Fruit fly (Drosophila melanogaster) whole organism, wandering third instar larva: Measurements from ENCODE around the gene Ac76E.

Experiments used
- CG9705 ChIP-seq: fragments of 200-800 bp; sonication (Bioruptor generic); optimal IDR thresholded peaks from 2 replicates; lab custom pipeline; 2018; ENCODE audit warnings: missing biosample characterization, mild to moderate bottlenecking, missing genetic modification characterization
- CrebA ChIP-seq: fragments of 200-800 bp; sonication (Bioruptor generic); optimal IDR thresholded peaks from 2 replicates; lab custom pipeline; 2016; ENCODE audit warnings: missing biosample characterization, mild to moderate bottlenecking, missing genetic modification characterization, borderline replicate concordance
- Dfd ChIP-seq: fragments of >200 bp; optimal IDR thresholded peaks from 2 replicates; lab custom pipeline; 2017; ENCODE audit warnings: missing biosample characterization, missing genetic modification characterization
- HLH106 ChIP-seq: fragments of 200-800 bp; optimal IDR thresholded peaks from 3 replicates; lab custom pipeline; 2019; ENCODE audit warnings: missing biosample characterization, mild to moderate bottlenecking, missing genetic modification characterization, moderate library complexity
- Hr83 ChIP-seq: fragments of 200-300 bp; sonication (Bioruptor generic); optimal IDR thresholded peaks from 2 replicates; lab custom pipeline; 2016; ENCODE audit warnings: missing biosample characterization, mild to moderate bottlenecking, missing genetic modification characterization, moderate library complexity; ENCODE audit not compliant: poor library complexity, severe bottlenecking
- fru ChIP-seq: fragments of 200-800 bp; sonication (Bioruptor generic); optimal IDR thresholded peaks from 3 replicates; lab custom pipeline; 2016; ENCODE audit warnings: missing biosample characterization, mild to moderate bottlenecking, missing genetic modification characterization
- h ChIP-seq: fragments of 200-800 bp; sonication (Bioruptor generic); optimal IDR thresholded peaks from 3 replicates; lab custom pipeline; 2016; ENCODE audit warnings: missing biosample characterization, mild to moderate bottlenecking, missing genetic modification characterization
- lola ChIP-seq: fragments of >200 bp; optimal IDR thresholded peaks from 2 replicates; lab custom pipeline; 2017; ENCODE audit warnings: missing biosample characterization, missing genetic modification characterization
- pan ChIP-seq: fragments of >200 bp; optimal IDR thresholded peaks from 2 replicates; lab custom pipeline; 2017
- rgr ChIP-seq: fragments of 200-800 bp; sonication (Bioruptor generic); optimal IDR thresholded peaks from 3 replicates; lab custom pipeline; 2016; ENCODE audit warnings: missing biosample characterization, mild to moderate bottlenecking, missing genetic modification characterization
- usp ChIP-seq: fragments of >200 bp; optimal IDR thresholded peaks from 2 replicates; lab custom pipeline; 2017; ENCODE audit warnings: missing biosample characterization, missing genetic modification characterization

DNA sequence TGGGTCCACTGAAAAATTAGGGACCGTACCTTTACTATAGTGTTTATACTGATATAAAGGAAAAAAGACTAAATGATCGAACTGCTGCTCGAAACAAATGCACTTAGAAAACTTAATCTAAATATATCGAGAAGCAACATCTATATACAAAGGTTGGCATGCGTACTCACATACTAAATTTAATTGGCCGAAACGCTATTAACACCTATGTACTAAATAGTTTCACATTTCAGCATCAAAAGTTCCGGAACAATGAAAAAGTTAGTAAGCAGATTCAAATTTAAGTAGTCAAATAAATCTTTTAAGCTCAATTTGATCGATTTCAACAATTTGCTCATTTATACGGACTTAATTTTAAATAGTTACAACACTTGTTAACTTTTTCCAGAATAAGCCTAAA is 52.0 kb downstream of the Ac76E start, which contains the start of gene fln:
- no peak for TF ChIP-seq usp (GFP tag; lab: Kevin White, UChicago)
- no peak for TF ChIP-seq pan (lab: Kevin White, UChicago)
- no peak for TF ChIP-seq Dfd
- no peak for TF ChIP-seq CG9705 (GFP tag; lab: Kevin White, UChicago)
- TF ChIP-seq CrebA, result no peak
- TF ChIP-seq HLH106 (tag; lab: Kevin White, UChicago), result no peak
- TF ChIP-seq Hr83 (GFP tag; lab: Kevin White, UChicago), result no peak
- no peak for TF ChIP-seq h (GFP tag; lab: Kevin White, UChicago)
- no peak for TF ChIP-seq rgr (GFP tag; lab: Kevin White, UChicago)
- no peak for TF ChIP-seq lola
- no peak for TF ChIP-seq fru
